Fruit fly (Drosophila melanogaster) whole organism, embryonic: ENCODE measurements around the gene CG33090.

Experiments
- CG10209 ChIP-seq: fragments of 200-800 bp; sonication (Bioruptor generic); optimal IDR thresholded peaks from 3 replicates; lab custom pipeline; 2017; ENCODE audit warnings: missing biosample characterization, mild to moderate bottlenecking, missing genetic modification characterization, missing genetic modification reagents
- CG10267 ChIP-seq: fragments of 200-800 bp; sonication (Bioruptor generic); optimal IDR thresholded peaks from 2 replicates; lab custom pipeline; 2018; ENCODE audit warnings: missing biosample characterization, mild to moderate bottlenecking, missing genetic modification characterization, moderate library complexity
- CG10654 ChIP-seq: fragments of 200-800 bp; sonication (Bioruptor generic); optimal IDR thresholded peaks from 2 replicates; lab custom pipeline; 2016; ENCODE audit warnings: missing biosample characterization, missing genetic modification characterization
- CG12299 ChIP-seq: fragments of 200-800 bp; sonication (Bioruptor generic); optimal IDR thresholded peaks from 2 replicates; lab custom pipeline; 2018; ENCODE audit warnings: missing biosample characterization, mild to moderate bottlenecking, missing genetic modification characterization
- CG14860 ChIP-seq: fragments of 200-800 bp; sonication (Bioruptor generic); IDR thresholded peaks from 3 replicates; pipeline ENCODE4 v1.3.6; 2022; ENCODE audit warnings: missing biosample characterization, missing genetic modification characterization; ENCODE audit not compliant: partially characterized antibody
- CG15479 ChIP-seq: fragments of 200-800 bp; sonication (Bioruptor generic); optimal IDR thresholded peaks from 3 replicates; lab custom pipeline; 2019; ENCODE audit warnings: missing biosample characterization, mild to moderate bottlenecking, missing genetic modification characterization, moderate library complexity
- CG15514 ChIP-seq: fragments of 200-800 bp; sonication (Bioruptor generic); optimal IDR thresholded peaks from 3 replicates; lab custom pipeline; 2017; ENCODE audit warnings: missing biosample characterization, missing genetic modification characterization, mild to moderate bottlenecking, moderate library complexity, missing genetic modification reagents
- CG16813 ChIP-seq: fragments of 200-800 bp; sonication (Bioruptor generic); IDR thresholded peaks from 3 replicates; pipeline ENCODE4 v1.3.6; 2022; ENCODE audit warnings: missing biosample characterization, missing genetic modification characterization; ENCODE audit not compliant: partially characterized antibody
- CG17186 ChIP-seq: fragments of 200-800 bp; sonication (Bioruptor generic); optimal IDR thresholded peaks from 3 replicates; lab custom pipeline; 2017; ENCODE audit warnings: missing biosample characterization, missing genetic modification reagents, missing genetic modification characterization
- CG17328 ChIP-seq: fragments of 200-800 bp; sonication (Bioruptor generic); IDR thresholded peaks from 2 replicates; pipeline ENCODE4 v1.3.6; 2022; ENCODE audit warnings: missing biosample characterization, missing genetic modification characterization
- CG17568 ChIP-seq: fragments of 200-800 bp; sonication (Bioruptor generic); optimal IDR thresholded peaks from 2 replicates; lab custom pipeline; 2018; ENCODE audit warnings: missing biosample characterization, mild to moderate bottlenecking, missing genetic modification characterization, moderate library complexity
- CG18262 ChIP-seq: fragments of 200-800 bp; optimal IDR thresholded peaks from 3 replicates; lab custom pipeline; 2019; ENCODE audit warnings: missing biosample characterization, mild to moderate bottlenecking, missing genetic modification characterization, moderate library complexity
- CG2712 ChIP-seq: fragments of 200-800 bp; optimal IDR thresholded peaks from 3 replicates; lab custom pipeline; 2019; ENCODE audit warnings: missing biosample characterization, mild to moderate bottlenecking, missing genetic modification characterization, moderate library complexity
- CG2875 ChIP-seq: fragments of 200-800 bp; sonication (Bioruptor generic); optimal IDR thresholded peaks from 2 replicates; lab custom pipeline; 2017; ENCODE audit warnings: missing biosample characterization, mild to moderate bottlenecking, missing genetic modification characterization, missing genetic modification reagents
- CG33213 ChIP-seq: fragments of 200-800 bp; sonication (Bioruptor generic); optimal IDR thresholded peaks from 3 replicates; lab custom pipeline; 2016; ENCODE audit warnings: missing biosample characterization, missing genetic modification characterization
- CG33557 ChIP-seq: fragments of 200-800 bp; sonication (Bioruptor generic); optimal IDR thresholded peaks from 2 replicates; lab custom pipeline; 2019; ENCODE audit warnings: missing biosample characterization, mild to moderate bottlenecking, missing genetic modification characterization, moderate library complexity
- CG5180 ChIP-seq: fragments of 200-800 bp; sonication (Bioruptor generic); optimal IDR thresholded peaks from 3 replicates; lab custom pipeline; 2017; ENCODE audit warnings: missing biosample characterization, missing genetic modification characterization, mild to moderate bottlenecking, moderate library complexity, missing genetic modification reagents
- CG6654 ChIP-seq: fragments of 200-800 bp; sonication (Bioruptor generic); optimal IDR thresholded peaks from 2 replicates; lab custom pipeline; 2017; ENCODE audit warnings: missing biosample characterization, mild to moderate bottlenecking, missing genetic modification characterization
- CG7928 ChIP-seq: fragments of 200-800 bp; sonication (Bioruptor generic); optimal IDR thresholded peaks from 2 replicates; lab custom pipeline; 2017; ENCODE audit warnings: missing biosample characterization, mild to moderate bottlenecking, missing genetic modification characterization
- CG7963 ChIP-seq: fragments of 200-800 bp; sonication (Bioruptor generic); IDR thresholded peaks from 3 replicates; pipeline ENCODE4 v1.3.6; 2022; ENCODE audit warnings: missing biosample characterization, missing genetic modification characterization; ENCODE audit not compliant: partially characterized antibody
- CG8359 ChIP-seq: fragments of 200-800 bp; sonication (Bioruptor generic); optimal IDR thresholded peaks from 2 replicates; lab custom pipeline; 2017; ENCODE audit warnings: missing biosample characterization, mild to moderate bottlenecking, missing genetic modification characterization, borderline replicate concordance
- CG8765 ChIP-seq: fragments of 200-800 bp; sonication (Bioruptor generic); IDR thresholded peaks from 2 replicates; pipeline ENCODE4 v1.3.6; 2022; ENCODE audit warnings: missing biosample characterization, missing genetic modification characterization
- CG9797 ChIP-seq: fragments of 200-800 bp; sonication (Bioruptor generic); optimal IDR thresholded peaks from 3 replicates; lab custom pipeline; 2018; ENCODE audit warnings: missing biosample characterization, mild to moderate bottlenecking, missing genetic modification characterization
- CHES-1-like ChIP-seq: fragments of 200-800 bp; sonication (Bioruptor generic); optimal IDR thresholded peaks from 2 replicates; lab custom pipeline; 2016; ENCODE audit warnings: missing biosample characterization, missing genetic modification characterization
- Doc2 ChIP-seq: fragments of 200-800 bp; sonication (Bioruptor generic); IDR thresholded peaks from 2 replicates; pipeline ENCODE4 v1.3.6; 2022; ENCODE audit warnings: missing biosample characterization, missing genetic modification characterization
- Dp ChIP-seq: fragments of 200-800 bp; sonication (Bioruptor generic); optimal IDR thresholded peaks from 2 replicates; lab custom pipeline; 2018; ENCODE audit warnings: missing biosample characterization, mild to moderate bottlenecking, missing genetic modification characterization, moderate library complexity
- E2f1 ChIP-seq: fragments of 200-800 bp; sonication (Bioruptor generic); IDR thresholded peaks from 2 replicates; pipeline ENCODE4 v1.3.6; 2022; ENCODE audit warnings: missing biosample characterization, missing genetic modification characterization
- Lhr ChIP-seq: fragments of 200-800 bp; sonication (Bioruptor generic); optimal IDR thresholded peaks from 3 replicates; lab custom pipeline; 2017; ENCODE audit warnings: mild to moderate bottlenecking, missing biosample characterization, missing genetic modification reagents, missing genetic modification characterization
- Poxn ChIP-seq: fragments of 200-800 bp; sonication (Bioruptor generic); IDR thresholded peaks from 2 replicates; pipeline ENCODE4 v1.3.6; 2022; ENCODE audit warnings: missing biosample characterization, missing genetic modification characterization
- Rx ChIP-seq: fragments of 200-800 bp; sonication (Bioruptor generic); IDR thresholded peaks from 2 replicates; pipeline ENCODE4 v1.3.6; 2022; ENCODE audit warnings: missing biosample characterization, missing genetic modification characterization
- Vsx1 ChIP-seq: fragments of 200-800 bp; sonication (Bioruptor generic); optimal IDR thresholded peaks from 2 replicates; lab custom pipeline; 2017; ENCODE audit warnings: missing biosample characterization, mild to moderate bottlenecking, missing genetic modification characterization, missing genetic modification reagents
- bcd ChIP-seq: fragments of 200-800 bp; sonication (Bioruptor generic); optimal IDR thresholded peaks from 2 replicates; lab custom pipeline; 2017; ENCODE audit warnings: missing biosample characterization, mild to moderate bottlenecking, missing genetic modification characterization
- caup ChIP-seq: fragments of 200-800 bp; sonication (Bioruptor generic); optimal IDR thresholded peaks from 3 replicates; lab custom pipeline; 2017; ENCODE audit warnings: missing biosample characterization, mild to moderate bottlenecking, missing genetic modification characterization, moderate library complexity; ENCODE audit not compliant: severe bottlenecking
- cwo ChIP-seq: fragments of 200-800 bp; sonication (Bioruptor generic); optimal IDR thresholded peaks from 3 replicates; lab custom pipeline; 2017; ENCODE audit warnings: missing biosample characterization, missing genetic modification characterization, mild to moderate bottlenecking, moderate library complexity, missing genetic modification reagents
- eyg ChIP-seq: fragments of 200-800 bp; sonication (Bioruptor generic); optimal IDR thresholded peaks from 3 replicates; lab custom pipeline; 2016; ENCODE audit warnings: missing biosample characterization, missing genetic modification characterization
- jing ChIP-seq: fragments of 200-800 bp; sonication (Bioruptor generic); optimal IDR thresholded peaks from 2 replicates; lab custom pipeline; 2018; ENCODE audit warnings: missing biosample characterization, mild to moderate bottlenecking, missing genetic modification characterization
- kni ChIP-seq: fragments of 200-800 bp; sonication (Bioruptor generic); optimal IDR thresholded peaks from 3 replicates; lab custom pipeline; 2017; ENCODE audit warnings: mild to moderate bottlenecking, missing biosample characterization, missing genetic modification reagents, missing genetic modification characterization
- lab ChIP-seq: fragments of 200-800 bp; sonication (Bioruptor generic); optimal IDR thresholded peaks from 3 replicates; lab custom pipeline; 2017; ENCODE audit warnings: missing biosample characterization, missing genetic modification characterization, mild to moderate bottlenecking, moderate library complexity, missing genetic modification reagents
- lola ChIP-seq, 3 experiments: fragments of >200 bp in 2 of 3; fragments of 200-800 bp in 1 of 3; sonication (Bioruptor generic) in 1 of 3; optimal IDR thresholded peaks; 2 replicates each; lab custom pipeline; 2017 to 2019; ENCODE audit warnings: missing biosample characterization in 3 of 3, missing genetic modification characterization in 3 of 3, mild to moderate bottlenecking in 1 of 3, moderate library complexity in 1 of 3
- nerfin-1 ChIP-seq: fragments of 200-800 bp; sonication (Bioruptor generic); optimal IDR thresholded peaks from 3 replicates; lab custom pipeline; 2019; ENCODE audit warnings: missing biosample characterization, mild to moderate bottlenecking, missing genetic modification characterization, moderate library complexity
- pb ChIP-seq: fragments of 200-800 bp; sonication (Bioruptor generic); optimal IDR thresholded peaks from 3 replicates; lab custom pipeline; 2016; ENCODE audit warnings: missing biosample characterization, missing genetic modification characterization
- pho ChIP-seq: fragments of 200-800 bp; sonication (Bioruptor generic); optimal IDR thresholded peaks from 2 replicates; lab custom pipeline; 2016; ENCODE audit warnings: missing biosample characterization, missing genetic modification characterization
- pros ChIP-seq: fragments of 200-800 bp; sonication (Bioruptor generic); optimal IDR thresholded peaks from 3 replicates; lab custom pipeline; 2019; ENCODE audit warnings: missing biosample characterization, mild to moderate bottlenecking, missing genetic modification characterization, moderate library complexity
- salm ChIP-seq: fragments of 200-800 bp; sonication (Bioruptor generic); optimal IDR thresholded peaks from 2 replicates; lab custom pipeline; 2018; ENCODE audit warnings: missing biosample characterization, mild to moderate bottlenecking, missing genetic modification characterization
- wdn ChIP-seq: fragments of 200-800 bp; sonication (Bioruptor generic); IDR thresholded peaks from 2 replicates; pipeline ENCODE4 v1.3.6; 2022; ENCODE audit warnings: missing biosample characterization, missing genetic modification characterization
- zen2 ChIP-seq: fragments of 200-800 bp; sonication (Bioruptor generic); IDR thresholded peaks from 3 replicates; pipeline ENCODE4 v1.3.6; 2022; ENCODE audit warnings: missing biosample characterization, missing genetic modification characterization; ENCODE audit not compliant: partially characterized antibody

The CG33090 gene

dm6 chr2L:14355033-14355851 lies 21.3 kb downstream of the CG33090 start, which contains the start of gene Rab14 (continued):
- TF ChIP-seq pros (GFP tag; lab: Kevin White, UChicago) (peak; percentile 37), Doc2 (no peak), cwo (peak; percentile 79), CG12299 (peak; percentile 78), CG33557 (GFP tag; lab: Kevin White, UChicago) (peak; percentile 53), CG9797 (GFP tag; lab: Kevin White, UChicago) (peak; percentile 99), CG8765 (GFP tag; lab: Robert Waterston, UW) (peak; percentile 35; the same call in 1 of the 2 replicates), CG5180 (GFP tag; lab: Kevin White, UChicago) (peak; percentile 60), caup (GFP tag; lab: Kevin White, UChicago) (peak; percentile 65), jing (GFP tag; lab: Kevin White, UChicago) (peak; percentile 32), Lhr (GFP tag; lab: Kevin White, UChicago) (peak; percentile 41), CG10654 (GFP tag; lab: Kevin White, UChicago) (peak; percentile 32), zen2 (GFP tag; lab: Robert Waterston, UW) (no peak; the same call in 2 of the 3 replicates), Rx (GFP tag; lab: Robert Waterston, UW) (peak; percentile 62; the same call in 1 of the 2 replicates), pb (GFP tag; lab: Kevin White, UChicago) (peak; percentile 25), salm (tag; lab: Kevin White, UChicago) (peak; percentile 71), E2f1 (peak; percentile 75), CG17328 (GFP tag; lab: Robert Waterston, UW) (peak; percentile 86), bcd (peak; percentile 72), CG2875 (peak; percentile 64), lab (GFP tag; lab: Kevin White, UChicago) (peak; percentile 89), CG2712 (peak; percentile 83), kni (GFP tag; lab: Kevin White, UChicago) (peak; percentile 61), Dp (GFP tag; lab: Kevin White, UChicago) (peak; percentile 58), nerfin-1 (tag; lab: Kevin White, UChicago) (peak; percentile 35), CG17568 (GFP tag; lab: Kevin White, UChicago) (peak; percentile 82), CG7963 (GFP tag; lab: Robert Waterston, UW) (peak; percentile 78; the same call in 2 of the 3 replicates), CG10267 (tag; lab: Kevin White, UChicago) (peak; percentile 37), Vsx1 (peak; percentile 70), CG16813 (GFP tag; lab: Robert Waterston, UW) (peak; percentile 88), CG10209 (GFP tag; lab: Kevin White, UChicago) (peak; percentile 81), CG33213 (GFP tag; lab: Kevin White, UChicago) (peak; percentile 35), CG8359 (GFP tag; lab: Kevin White, UChicago) (no peak), CG15479 (GFP tag; lab: Kevin White, UChicago) (peak; percentile 48), CG14860 (peak; percentile 79), CG6654 (GFP tag; lab: Kevin White, UChicago) (peak; percentile 35), CG7928 (peak; percentile 28), Poxn (GFP tag; lab: Robert Waterston, UW) (no peak), lola (GFP tag; optimal IDR thresholded peaks at IDR 0.05; lab: Kevin White, UChicago) (peak in 1 of 3 experiments; percentile 57), pho (GFP tag; lab: Kevin White, UChicago) (peak; percentile 70), CG15514 (peak; percentile 58), CG18262 (peak; percentile 80), CG17186 (peak; percentile 95), eyg (GFP tag; lab: Kevin White, UChicago) (no peak), CHES-1-like (GFP tag; lab: Kevin White, UChicago) (peak; percentile 85), wdn (GFP tag; lab: Robert Waterston, UW) (peak; percentile 83)
